Worm (Caenorhabditis elegans): ENCODE measurements around the gene Y43F8C.5.

- no peak for TF ChIP-seq ztf-29 (GFP tag; IDR thresholded peaks at IDR 0.05)
- no peak for TF ChIP-seq tab-1 (GFP tag; IDR thresholded peaks at IDR 0.05)
- no peak for TF ChIP-seq klf-2 (GFP tag; conservative IDR thresholded peaks at IDR 0.05)
- no peak for TF ChIP-seq cog-1 (tag; optimal IDR thresholded peaks at IDR 0.05)
- TF ChIP-seq flt-1 (GFP tag; IDR thresholded peaks at IDR 0.05), result no peak
- no peak for TF ChIP-seq med-1 (GFP tag; optimal IDR thresholded peaks at IDR 0.05; ENCODE audit: insufficient read depth)
- TF ChIP-seq ref-1 (GFP tag; conservative IDR thresholded peaks at IDR 0.05), result no peak
- no peak for TF ChIP-seq T22C8.4 (GFP tag; IDR thresholded peaks at IDR 0.05)
- no peak for TF ChIP-seq ztf-23 (GFP tag; IDR thresholded peaks at IDR 0.05)
Observed at ce11 chrV:19645572-19646155, 13.2 kb upstream of the Y43F8C.5 start, which contains the start of gene Y43F8C.9.

All from whole organism, midembryonic.